Fruit fly (Drosophila melanogaster): ENCODE data around the gene Tmf.

The Tmf gene

dm6 chrX:6849178-6849956 lies 5.2 kb downstream of the Tmf start, which contains the start of the genes Cht11 and CG4558 (continued):
- TF ChIP-seq cg (GFP tag; optimal IDR thresholded peaks at IDR 0.05) (no peak), Rfx (GFP tag; IDR thresholded peaks at IDR 0.05) (peak; percentile 87), pho (GFP tag; optimal IDR thresholded peaks at IDR 0.05) (peak; percentile 66), CG2712 (tag; optimal IDR thresholded peaks at IDR 0.05) (peak; percentile 87), CG1602 (GFP tag; optimal IDR thresholded peaks at IDR 0.05) (peak; percentile 78), CG7745 (tag; optimal IDR thresholded peaks at IDR 0.05) (no peak), Gug (GFP tag; IDR thresholded peaks at IDR 0.05) (peak; percentile 72), tx (GFP tag; optimal IDR thresholded peaks at IDR 0.05) (peak; percentile 53), CG8388 (GFP tag; optimal IDR thresholded peaks at IDR 0.05) (peak; percentile 76), pb (GFP tag; optimal IDR thresholded peaks at IDR 0.05) (no peak), CG3847 (GFP tag; IDR thresholded peaks at IDR 0.05) (peak; percentile 84), CG42726 (GFP tag; IDR thresholded peaks at IDR 0.05; ENCODE audit: partially characterized antibody) (no peak), knrl (GFP tag; IDR thresholded peaks at IDR 0.05; ENCODE audit: partially characterized antibody) (peak; percentile 44; the same call in 2 of the 3 replicates), CG11398 (GFP tag; optimal IDR thresholded peaks at IDR 0.05) (no peak), CG8281 (tag; optimal IDR thresholded peaks at IDR 0.05) (peak; percentile 42), ab (GFP tag; optimal IDR thresholded peaks at IDR 0.05) (no peak), mld (GFP tag; IDR thresholded peaks at IDR 0.05; ENCODE audit: partially characterized antibody) (no peak), maf-S (GFP tag; optimal IDR thresholded peaks at IDR 0.05) (no peak), CG32772 (GFP tag; IDR thresholded peaks at IDR 0.05) (peak; percentile 80), zfh2 (GFP tag; optimal IDR thresholded peaks at IDR 0.05) (peak; percentile 72), chinmo (GFP tag; IDR thresholded peaks at IDR 0.05; ENCODE audit: partially characterized antibody) (0 out of 4 replicates have a peak, but pooled peaks have one; percentile 17), CG17829 (tag; optimal IDR thresholded peaks at IDR 0.05) (peak; percentile 87), cato (GFP tag; optimal IDR thresholded peaks at IDR 0.05; ENCODE audit: borderline replicate concordance) (peak; percentile 71), sqz (GFP tag; optimal IDR thresholded peaks at IDR 0.05) (peak; percentile 52), fd102C (GFP tag; optimal IDR thresholded peaks at IDR 0.05) (no peak), dimm (GFP tag; IDR thresholded peaks at IDR 0.05) (no peak), jigr1 (GFP tag; IDR thresholded peaks at IDR 0.05) (0 out of 3 replicates have a peak, but pooled peaks have one; percentile 29), H2.0 (GFP tag; IDR thresholded peaks at IDR 0.05) (peak; percentile 75), fd3F (GFP tag; optimal IDR thresholded peaks at IDR 0.05) (peak; percentile 79), ftz-f1 (GFP tag; optimal IDR thresholded peaks at IDR 0.05) (no peak), ham (GFP tag; IDR thresholded peaks at IDR 0.05) (no peak), CG16863 (GFP tag; optimal IDR thresholded peaks at IDR 0.05) (peak; percentile 54), lov (optimal IDR thresholded peaks at IDR 0.05) (no peak), lov (GFP tag; IDR thresholded peaks at IDR 0.05) (0 out of 3 replicates have a peak, but pooled peaks have one; percentile 51), caup (GFP tag; optimal IDR thresholded peaks at IDR 0.05; ENCODE audit: severe bottlenecking) (peak; percentile 74), Oli (tag; optimal IDR thresholded peaks at IDR 0.05) (peak; percentile 77), NC2β (GFP tag; optimal IDR thresholded peaks at IDR 0.05) (peak; percentile 43), CG11247 (GFP tag; IDR thresholded peaks at IDR 0.05) (peak; percentile 76), CG17612 (GFP tag; IDR thresholded peaks at IDR 0.05) (peak; percentile 24; the same call in 1 of the 2 replicates), CG12104 (GFP tag; optimal IDR thresholded peaks at IDR 0.05) (peak; percentile 52), btn (GFP tag; optimal IDR thresholded peaks at IDR 0.05) (no peak), CG15479 (GFP tag; optimal IDR thresholded peaks at IDR 0.05) (no peak), exex (tag; optimal IDR thresholded peaks at IDR 0.05) (peak; percentile 88), dati (GFP tag; IDR thresholded peaks at IDR 0.05) (no peak), CG18476 (GFP tag; optimal IDR thresholded peaks at IDR 0.05) (peak; percentile 57), CG12769 (tag; optimal IDR thresholded peaks at IDR 0.05) (no peak), zen2 (GFP tag; IDR thresholded peaks at IDR 0.05; ENCODE audit: partially characterized antibody) (no peak; the same call in 2 of the 3 replicates), YL-1 (GFP tag; optimal IDR thresholded peaks at IDR 0.05) (peak; percentile 84), ro (GFP tag; IDR thresholded peaks at IDR 0.05) (peak; percentile 26; the same call in 1 of the 2 replicates)

All from whole organism, embryonic.